Fruit fly (Drosophila melanogaster) whole organism, embryonic: ENCODE results near the gene fd102C.

ENCODE experiments used
- Abd-B ChIP-seq: fragments of 200-800 bp; sonication (Bioruptor generic); optimal IDR thresholded peaks from 2 replicates; lab custom pipeline; 2018; ENCODE audit warnings: missing biosample characterization, mild to moderate bottlenecking, missing genetic modification characterization, moderate library complexity
- CG1024 ChIP-seq: fragments of 200-800 bp; sonication (Bioruptor generic); IDR thresholded peaks from 2 replicates; pipeline ENCODE4 v1.3.6; 2022; ENCODE audit warnings: missing biosample characterization, missing genetic modification characterization
- CG11723 ChIP-seq: fragments of 200-800 bp; sonication (Bioruptor generic); optimal IDR thresholded peaks from 2 replicates; lab custom pipeline; 2017; ENCODE audit warnings: missing biosample characterization, mild to moderate bottlenecking, missing genetic modification characterization
- CG12659 ChIP-seq: fragments of 200-800 bp; sonication (Bioruptor generic); optimal IDR thresholded peaks from 3 replicates; lab custom pipeline; 2017; ENCODE audit warnings: mild to moderate bottlenecking, missing biosample characterization, missing genetic modification reagents, missing genetic modification characterization
- CG13287 ChIP-seq: fragments of 200-800 bp; sonication (Bioruptor generic); IDR thresholded peaks from 2 replicates; pipeline ENCODE4 v1.3.6; 2022; ENCODE audit warnings: missing biosample characterization, missing genetic modification characterization; ENCODE audit not compliant: partially characterized antibody
- CG13296 ChIP-seq: fragments of 200-800 bp; sonication (Bioruptor generic); optimal IDR thresholded peaks from 3 replicates; lab custom pipeline; 2018; ENCODE audit warnings: missing biosample characterization, mild to moderate bottlenecking, missing genetic modification characterization
- CG13775 ChIP-seq: fragments of 200-800 bp; sonication (Bioruptor generic); optimal IDR thresholded peaks from 3 replicates; lab custom pipeline; 2017; ENCODE audit warnings: missing biosample characterization, mild to moderate bottlenecking, missing genetic modification characterization
- CG14860 ChIP-seq: fragments of 200-800 bp; sonication (Bioruptor generic); IDR thresholded peaks from 3 replicates; pipeline ENCODE4 v1.3.6; 2022; ENCODE audit warnings: missing biosample characterization, missing genetic modification characterization; ENCODE audit not compliant: partially characterized antibody
- CG1529 ChIP-seq: fragments of 200-800 bp; sonication (Bioruptor generic); optimal IDR thresholded peaks from 3 replicates; lab custom pipeline; 2018; ENCODE audit warnings: missing biosample characterization, missing genetic modification characterization
- CG17568 ChIP-seq: fragments of 200-800 bp; sonication (Bioruptor generic); optimal IDR thresholded peaks from 2 replicates; lab custom pipeline; 2018; ENCODE audit warnings: missing biosample characterization, mild to moderate bottlenecking, missing genetic modification characterization, moderate library complexity
- CG17802 ChIP-seq: fragments of 200-800 bp; sonication (Bioruptor generic); optimal IDR thresholded peaks from 2 replicates; lab custom pipeline; 2018; ENCODE audit warnings: missing biosample characterization, mild to moderate bottlenecking, missing genetic modification characterization, moderate library complexity
- CG2116 ChIP-seq: fragments of 200-800 bp; sonication (Bioruptor generic); optimal IDR thresholded peaks from 3 replicates; lab custom pipeline; 2018; ENCODE audit warnings: missing biosample characterization, mild to moderate bottlenecking, missing genetic modification characterization
- CG33213 ChIP-seq: fragments of 200-800 bp; sonication (Bioruptor generic); optimal IDR thresholded peaks from 3 replicates; lab custom pipeline; 2016; ENCODE audit warnings: missing biosample characterization, missing genetic modification characterization
- CG7357 ChIP-seq: fragments of 200-800 bp; sonication (Bioruptor generic); IDR thresholded peaks from 3 replicates; pipeline ENCODE4 v1.3.6; 2022; ENCODE audit warnings: missing biosample characterization, missing genetic modification characterization
- CG8290 ChIP-seq, 3 experiments: fragments of 200-800 bp; sonication (Bioruptor generic); optimal IDR thresholded peaks; 2 replicates each; lab custom pipeline; 2016 to 2019; ENCODE audit warnings: missing biosample characterization in 3 of 3, missing genetic modification characterization in 3 of 3, mild to moderate bottlenecking in 2 of 3, moderate library complexity in 1 of 3
- CTCF ChIP-seq: fragments of 200-800 bp; sonication (Bioruptor generic); optimal IDR thresholded peaks from 2 replicates; lab custom pipeline; 2017; ENCODE audit warnings: missing biosample characterization, mild to moderate bottlenecking, missing genetic modification characterization, moderate library complexity
- Doc3 ChIP-seq: fragments of 200-800 bp; sonication (Bioruptor generic); IDR thresholded peaks from 3 replicates; pipeline ENCODE4 v1.3.6; 2022; ENCODE audit warnings: missing biosample characterization, missing genetic modification characterization; ENCODE audit not compliant: partially characterized antibody
- ERR ChIP-seq: fragments of 200-800 bp; sonication (Bioruptor generic); optimal IDR thresholded peaks from 2 replicates; lab custom pipeline; 2016; ENCODE audit warnings: missing biosample characterization, missing genetic modification characterization
- Fer1 ChIP-seq: fragments of 200-800 bp; sonication (Bioruptor generic); optimal IDR thresholded peaks from 2 replicates; lab custom pipeline; 2017; ENCODE audit warnings: missing biosample characterization, mild to moderate bottlenecking, missing genetic modification characterization
- HLH3B ChIP-seq: fragments of 200-800 bp; sonication (Bioruptor generic); IDR thresholded peaks from 2 replicates; pipeline ENCODE4 v1.3.6; 2022; ENCODE audit warnings: missing biosample characterization, missing genetic modification characterization
- HmgD ChIP-seq: fragments of 200-800 bp; sonication (Bioruptor generic); optimal IDR thresholded peaks from 3 replicates; lab custom pipeline; 2016; ENCODE audit warnings: missing biosample characterization, missing genetic modification characterization
- Jarid2 ChIP-seq: fragments of 200-800 bp; sonication (Bioruptor generic); optimal IDR thresholded peaks from 3 replicates; lab custom pipeline; 2017; ENCODE audit warnings: mild to moderate bottlenecking, missing biosample characterization, missing genetic modification reagents, missing genetic modification characterization
- Lhr ChIP-seq: fragments of 200-800 bp; sonication (Bioruptor generic); optimal IDR thresholded peaks from 3 replicates; lab custom pipeline; 2017; ENCODE audit warnings: mild to moderate bottlenecking, missing biosample characterization, missing genetic modification reagents, missing genetic modification characterization
- MTF-1 ChIP-seq: fragments of 200-800 bp; sonication (Bioruptor generic); optimal IDR thresholded peaks from 2 replicates; lab custom pipeline; 2018; ENCODE audit warnings: missing biosample characterization, mild to moderate bottlenecking, missing genetic modification characterization, borderline replicate concordance
- Max ChIP-seq: fragments of 200-800 bp; sonication (Bioruptor generic); optimal IDR thresholded peaks from 2 replicates; lab custom pipeline; 2016; ENCODE audit warnings: missing biosample characterization, mild to moderate bottlenecking, missing genetic modification characterization
- NC2β ChIP-seq: fragments of 200-800 bp; sonication (Bioruptor generic); optimal IDR thresholded peaks from 2 replicates; lab custom pipeline; 2016; ENCODE audit warnings: missing biosample characterization, missing genetic modification characterization
- Rfx ChIP-seq: fragments of 200-800 bp; sonication (Bioruptor generic); IDR thresholded peaks from 2 replicates; pipeline ENCODE4 v1.3.6; 2022; ENCODE audit warnings: missing biosample characterization, missing genetic modification characterization
- Xbp1 ChIP-seq: fragments of 200-800 bp; sonication (Bioruptor generic); optimal IDR thresholded peaks from 3 replicates; lab custom pipeline; 2016; ENCODE audit warnings: missing biosample characterization, mild to moderate bottlenecking, missing genetic modification characterization
- YL-1 ChIP-seq: fragments of 200-800 bp; sonication (Bioruptor generic); optimal IDR thresholded peaks from 3 replicates; lab custom pipeline; 2017; ENCODE audit warnings: missing biosample characterization, mild to moderate bottlenecking, missing genetic modification characterization
- abd-A ChIP-seq: fragments of 200-800 bp; sonication (Bioruptor generic); optimal IDR thresholded peaks from 3 replicates; lab custom pipeline; 2019; ENCODE audit warnings: missing biosample characterization, mild to moderate bottlenecking, missing genetic modification characterization, moderate library complexity
- ac ChIP-seq: fragments of 200-800 bp; sonication (Bioruptor generic); optimal IDR thresholded peaks from 3 replicates; lab custom pipeline; 2017; ENCODE audit warnings: missing biosample characterization, mild to moderate bottlenecking, missing genetic modification characterization
- chif ChIP-seq, 2 experiments: fragments of 200-800 bp; sonication (Bioruptor generic); optimal IDR thresholded peaks; 3 replicates each; lab custom pipeline; 2016; ENCODE audit warnings: missing biosample characterization in 2 of 2, missing genetic modification characterization in 2 of 2
- chinmo ChIP-seq: fragments of 200-800 bp; sonication (Bioruptor generic); IDR thresholded peaks from 4 replicates; pipeline ENCODE4 v1.3.6; 2022; ENCODE audit warnings: missing biosample characterization, missing genetic modification characterization; ENCODE audit not compliant: partially characterized antibody
- ci ChIP-seq: fragments of 200-800 bp; sonication (Bioruptor generic); IDR thresholded peaks from 3 replicates; pipeline ENCODE4 v1.3.6; 2022; ENCODE audit warnings: missing biosample characterization, missing genetic modification characterization
- dimm ChIP-seq: fragments of 200-800 bp; sonication (Bioruptor generic); IDR thresholded peaks from 2 replicates; pipeline ENCODE4 v1.3.6; 2022; ENCODE audit warnings: missing biosample characterization, missing genetic modification characterization
- ems ChIP-seq: fragments of 200-800 bp; sonication (Bioruptor generic); optimal IDR thresholded peaks from 3 replicates; lab custom pipeline; 2016; ENCODE audit warnings: missing biosample characterization, missing genetic modification characterization
- her ChIP-seq: fragments of 200-800 bp; sonication (Bioruptor generic); optimal IDR thresholded peaks from 2 replicates; lab custom pipeline; 2016; ENCODE audit warnings: missing biosample characterization, missing genetic modification characterization
- jing ChIP-seq: fragments of 200-800 bp; sonication (Bioruptor generic); optimal IDR thresholded peaks from 2 replicates; lab custom pipeline; 2018; ENCODE audit warnings: missing biosample characterization, mild to moderate bottlenecking, missing genetic modification characterization
- kni ChIP-seq: fragments of 200-800 bp; sonication (Bioruptor generic); optimal IDR thresholded peaks from 3 replicates; lab custom pipeline; 2017; ENCODE audit warnings: mild to moderate bottlenecking, missing biosample characterization, missing genetic modification reagents, missing genetic modification characterization
- mld ChIP-seq: fragments of 200-800 bp; sonication (Bioruptor generic); IDR thresholded peaks from 3 replicates; pipeline ENCODE4 v1.3.6; 2022; ENCODE audit warnings: missing biosample characterization, missing genetic modification characterization; ENCODE audit not compliant: partially characterized antibody
- onecut ChIP-seq: fragments of 200-800 bp; sonication (Bioruptor generic); IDR thresholded peaks from 2 replicates; pipeline ENCODE4 v1.3.6; 2022; ENCODE audit warnings: missing biosample characterization, missing genetic modification characterization
- pum ChIP-seq: fragments of 200-800 bp; sonication (Bioruptor generic); optimal IDR thresholded peaks from 2 replicates; lab custom pipeline; 2016; ENCODE audit warnings: missing biosample characterization, missing genetic modification characterization
- sc ChIP-seq, 3 experiments: fragments of >200 bp in 2 of 3; fragments of 200-800 bp in 1 of 3; sonication (Bioruptor generic) in 1 of 3; optimal IDR thresholded peaks; 2 replicates in 2 of 3; 3 replicates in 1 of 3; lab custom pipeline; 2017; ENCODE audit warnings: mild to moderate bottlenecking in 1 of 3, missing biosample characterization in 1 of 3, missing genetic modification characterization in 1 of 3, missing genetic modification reagents in 1 of 3
- sens ChIP-seq: fragments of 200-800 bp; sonication (Bioruptor generic); peaks from one replicate; lab custom pipeline; 2016; ENCODE audit warnings: missing biosample characterization, missing genetic modification characterization
- sisA ChIP-seq: fragments of 200-800 bp; sonication (Bioruptor generic); IDR thresholded peaks from 2 replicates; pipeline ENCODE4 v1.3.6; 2022; ENCODE audit warnings: missing biosample characterization, missing genetic modification characterization
- sna ChIP-seq: fragments of 200-800 bp; sonication (Bioruptor generic); IDR thresholded peaks from 2 replicates; pipeline ENCODE4 v1.3.6; 2022; ENCODE audit warnings: missing biosample characterization, missing genetic modification characterization; ENCODE audit not compliant: partially characterized antibody
- stwl ChIP-seq: fragments of 200-800 bp; sonication (Bioruptor generic); optimal IDR thresholded peaks from 3 replicates; lab custom pipeline; 2018; ENCODE audit warnings: missing biosample characterization, mild to moderate bottlenecking, missing genetic modification characterization, moderate library complexity
- twi ChIP-seq: fragments of 200-800 bp; optimal IDR thresholded peaks from 2 replicates; lab custom pipeline; 2019; ENCODE audit warnings: missing biosample characterization, mild to moderate bottlenecking, missing genetic modification characterization, moderate library complexity
- wek ChIP-seq: fragments of 200-800 bp; sonication (Bioruptor generic); optimal IDR thresholded peaks from 3 replicates; lab custom pipeline; 2018; ENCODE audit warnings: missing biosample characterization, mild to moderate bottlenecking, missing genetic modification characterization, moderate library complexity

fd102C gene

DNA sequence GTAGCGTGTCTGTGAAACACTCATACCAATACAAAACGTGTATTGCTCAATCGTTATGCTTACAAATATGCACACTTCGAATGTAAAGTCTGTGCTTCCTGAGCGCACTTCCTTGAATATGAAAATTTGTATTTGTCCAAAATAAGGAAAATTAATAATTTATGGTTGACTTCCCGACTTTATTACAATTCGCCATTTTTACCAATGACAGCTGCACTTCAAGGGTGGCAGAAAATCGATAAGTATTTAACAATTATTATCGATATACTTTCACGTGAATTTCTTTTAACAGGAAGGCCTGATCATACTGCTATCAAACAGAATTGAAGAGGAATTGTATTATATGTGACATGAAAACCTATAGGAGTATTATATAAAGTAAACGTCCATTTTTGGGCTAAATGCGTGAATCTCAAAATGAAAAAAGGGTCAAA is 56.9 kb downstream of the fd102C start (continued):
- TF ChIP-seq CG33213 (GFP tag; lab: Kevin White, UChicago) (peak; percentile 10), jing (GFP tag; lab: Kevin White, UChicago) (no peak), CG7357 (GFP tag; lab: Robert Waterston, UW) (peak; percentile 78), abd-A (tag; lab: Kevin White, UChicago) (no peak), sc (optimal IDR thresholded peaks at IDR 0.05; lab: Kevin White, UChicago) (no peak), sc (GFP tag; optimal IDR thresholded peaks at IDR 0.05; lab: Kevin White, UChicago) (no peak), twi (tag; lab: Kevin White, UChicago) (no peak), Fer1 (GFP tag; lab: Kevin White, UChicago) (peak; percentile 45), kni (no peak), HLH3B (0 out of 2 replicates have a peak, but pooled peaks have one; percentile 20), CG1024 (GFP tag; lab: Robert Waterston, UW) (peak; percentile 96), pum (no peak), mld (GFP tag; lab: Robert Waterston, UW) (no peak), ci (GFP tag; lab: Robert Waterston, UW) (no peak), Jarid2 (no peak), stwl (tag; lab: Kevin White, UChicago) (peak; percentile 13), chinmo (GFP tag; lab: Robert Waterston, UW) (0 out of 4 replicates have a peak, but pooled peaks have one; percentile 32), Xbp1 (GFP tag; lab: Kevin White, UChicago) (peak; percentile 14), CG14860 (GFP tag; lab: Robert Waterston, UW) (no peak), ERR (no peak), her (GFP tag; lab: Kevin White, UChicago) (no peak), Doc3 (GFP tag; lab: Robert Waterston, UW) (0 out of 3 replicates have a peak, but pooled peaks have one; percentile 35), YL-1 (peak; percentile 62), Max (GFP tag; lab: Kevin White, UChicago) (peak; percentile 7), CG17568 (GFP tag; lab: Kevin White, UChicago) (peak; percentile 34), CTCF (GFP tag; lab: Kevin White, UChicago) (no peak), dimm (no peak), CG13296 (GFP tag; lab: Kevin White, UChicago) (peak; percentile 0), sna (no peak), ems (GFP tag; lab: Kevin White, UChicago) (no peak), CG8290 (GFP tag; optimal IDR thresholded peaks at IDR 0.05; lab: Kevin White, UChicago) (no peak), CG8290 (tag; optimal IDR thresholded peaks at IDR 0.05; lab: Kevin White, UChicago) (peak in 1 of 2 experiments; percentile 54), sens (peak; percentile 75), Rfx (no peak), onecut (GFP tag; lab: Robert Waterston, UW) (0 out of 2 replicates have a peak, but pooled peaks have one; percentile 11), MTF-1 (no peak), Lhr (GFP tag; lab: Kevin White, UChicago) (peak; percentile 9), chif (GFP tag; optimal IDR thresholded peaks at IDR 0.05; lab: Kevin White, UChicago) (no peak), Abd-B (GFP tag; lab: Kevin White, UChicago) (no peak), HmgD (GFP tag; lab: Kevin White, UChicago) (no peak), CG11723 (GFP tag; lab: Kevin White, UChicago) (peak; percentile 84), ac (GFP tag; lab: Kevin White, UChicago) (peak; percentile 10), CG13775 (GFP tag; lab: Kevin White, UChicago) (no peak), CG12659 (GFP tag; lab: Kevin White, UChicago) (peak; percentile 84), wek (GFP tag; lab: Kevin White, UChicago) (no peak), CG2116 (no peak), CG13287 (GFP tag; lab: Robert Waterston, UW) (peak; percentile 55), CG1529 (GFP tag; lab: Kevin White, UChicago) (no peak), CG17802 (tag; lab: Kevin White, UChicago) (peak; percentile 99), NC2β (peak; percentile 9), sisA (GFP tag; lab: Robert Waterston, UW) (no peak)
